Fruit fly (Drosophila melanogaster) whole organism, embryonic: ENCODE measurements around the gene Upf2.
A peak's percentile ranks its signal among the peaks of the same experiment; 100 is the strongest.

ENCODE experiments used
- Abd-B ChIP-seq: fragments of 200-800 bp; sonication (Bioruptor generic); optimal IDR thresholded peaks from 2 replicates; lab custom pipeline; 2018; ENCODE audit warnings: missing biosample characterization, mild to moderate bottlenecking, missing genetic modification characterization, moderate library complexity
- Ada2b ChIP-seq: fragments of 200-800 bp; sonication (Bioruptor generic); IDR thresholded peaks from 2 replicates; pipeline ENCODE4 v1.3.6; 2022; ENCODE audit warnings: missing biosample characterization, missing genetic modification characterization
- Adf1 ChIP-seq: fragments of 200-800 bp; sonication (Bioruptor generic); IDR thresholded peaks from 2 replicates; pipeline ENCODE4 v1.3.6; 2022; ENCODE audit warnings: missing biosample characterization, missing genetic modification characterization
- BEAF-32 ChIP-seq: fragments of 200-800 bp; sonication (Bioruptor generic); optimal IDR thresholded peaks from 3 replicates; lab custom pipeline; 2017; ENCODE audit warnings: missing biosample characterization, missing genetic modification characterization, mild to moderate bottlenecking, moderate library complexity, missing genetic modification reagents
- CG10267 ChIP-seq: fragments of 200-800 bp; sonication (Bioruptor generic); optimal IDR thresholded peaks from 2 replicates; lab custom pipeline; 2018; ENCODE audit warnings: missing biosample characterization, mild to moderate bottlenecking, missing genetic modification characterization, moderate library complexity
- CG10565 ChIP-seq: fragments of 200-800 bp; sonication (Bioruptor generic); optimal IDR thresholded peaks from 3 replicates; lab custom pipeline; 2016; ENCODE audit warnings: missing biosample characterization, mild to moderate bottlenecking, missing genetic modification characterization
- CG13287 ChIP-seq: fragments of 200-800 bp; sonication (Bioruptor generic); IDR thresholded peaks from 2 replicates; pipeline ENCODE4 v1.3.6; 2022; ENCODE audit warnings: missing biosample characterization, missing genetic modification characterization; ENCODE audit not compliant: partially characterized antibody
- CG14710 ChIP-seq: fragments of 200-800 bp; sonication (Bioruptor generic); optimal IDR thresholded peaks from 3 replicates; lab custom pipeline; 2019; ENCODE audit warnings: missing biosample characterization, mild to moderate bottlenecking, missing genetic modification characterization, moderate library complexity
- CG15073 ChIP-seq: fragments of 200-800 bp; sonication (Bioruptor generic); optimal IDR thresholded peaks from 2 replicates; lab custom pipeline; 2016; ENCODE audit warnings: missing biosample characterization, missing genetic modification characterization
- CG15514 ChIP-seq: fragments of 200-800 bp; sonication (Bioruptor generic); optimal IDR thresholded peaks from 3 replicates; lab custom pipeline; 2017; ENCODE audit warnings: missing biosample characterization, missing genetic modification characterization, mild to moderate bottlenecking, moderate library complexity, missing genetic modification reagents
- CG17385 ChIP-seq: fragments of 200-800 bp; sonication (Bioruptor generic); optimal IDR thresholded peaks from 3 replicates; lab custom pipeline; 2018; ENCODE audit warnings: missing biosample characterization, mild to moderate bottlenecking, missing genetic modification characterization
- CG2129 ChIP-seq: fragments of 200-800 bp; sonication (Bioruptor generic); IDR thresholded peaks from 2 replicates; pipeline ENCODE4 v1.3.6; 2022; ENCODE audit warnings: missing biosample characterization, missing genetic modification characterization; ENCODE audit not compliant: partially characterized antibody
- CG3163 ChIP-seq: fragments of 200-800 bp; sonication (Bioruptor generic); optimal IDR thresholded peaks from 3 replicates; lab custom pipeline; 2016; ENCODE audit warnings: missing biosample characterization, missing genetic modification characterization
- CG32772 ChIP-seq: fragments of 200-800 bp; sonication (Bioruptor generic); IDR thresholded peaks from 2 replicates; pipeline ENCODE4 v1.3.6; 2022; ENCODE audit warnings: missing biosample characterization, missing genetic modification characterization
- CG33557 ChIP-seq: fragments of 200-800 bp; sonication (Bioruptor generic); optimal IDR thresholded peaks from 2 replicates; lab custom pipeline; 2019; ENCODE audit warnings: missing biosample characterization, mild to moderate bottlenecking, missing genetic modification characterization, moderate library complexity
- CG42726 ChIP-seq: fragments of 200-800 bp; sonication (Bioruptor generic); IDR thresholded peaks from 2 replicates; pipeline ENCODE4 v1.3.6; 2022; ENCODE audit warnings: missing biosample characterization, missing genetic modification characterization; ENCODE audit not compliant: partially characterized antibody
- CG4282 ChIP-seq: fragments of 200-800 bp; sonication (Bioruptor generic); optimal IDR thresholded peaks from 2 replicates; lab custom pipeline; 2016; ENCODE audit warnings: missing biosample characterization, missing genetic modification characterization
- CG4730 ChIP-seq: fragments of 200-800 bp; sonication (Bioruptor generic); IDR thresholded peaks from 2 replicates; pipeline ENCODE4 v1.3.6; 2022; ENCODE audit warnings: missing biosample characterization, missing genetic modification characterization
- CG6654 ChIP-seq: fragments of 200-800 bp; sonication (Bioruptor generic); optimal IDR thresholded peaks from 2 replicates; lab custom pipeline; 2017; ENCODE audit warnings: missing biosample characterization, mild to moderate bottlenecking, missing genetic modification characterization
- CG7556 ChIP-seq: fragments of 200-800 bp; sonication (Bioruptor generic); optimal IDR thresholded peaks from 2 replicates; lab custom pipeline; 2017; ENCODE audit warnings: missing biosample characterization, mild to moderate bottlenecking, missing genetic modification characterization
- CG7963 ChIP-seq: fragments of 200-800 bp; sonication (Bioruptor generic); IDR thresholded peaks from 3 replicates; pipeline ENCODE4 v1.3.6; 2022; ENCODE audit warnings: missing biosample characterization, missing genetic modification characterization; ENCODE audit not compliant: partially characterized antibody
- CoRest ChIP-seq: fragments of 200-800 bp; sonication (Bioruptor generic); optimal IDR thresholded peaks from 3 replicates; lab custom pipeline; 2018; ENCODE audit warnings: missing biosample characterization, mild to moderate bottlenecking, missing genetic modification characterization, moderate library complexity
- D19B ChIP-seq: fragments of 200-800 bp; sonication (Bioruptor generic); optimal IDR thresholded peaks from 2 replicates; lab custom pipeline; 2017; ENCODE audit warnings: missing biosample characterization, mild to moderate bottlenecking, missing genetic modification characterization
- Dek ChIP-seq: fragments of 200-800 bp; sonication (Bioruptor generic); optimal IDR thresholded peaks from 3 replicates; lab custom pipeline; 2019; ENCODE audit warnings: missing biosample characterization, mild to moderate bottlenecking, missing genetic modification characterization, moderate library complexity
- Dll ChIP-seq: fragments of 200-800 bp; sonication (Bioruptor generic); IDR thresholded peaks from 4 replicates; pipeline ENCODE4 v1.3.6; 2022; ENCODE audit warnings: missing biosample characterization, missing genetic modification characterization; ENCODE audit not compliant: partially characterized antibody
- Dp ChIP-seq: fragments of 200-800 bp; sonication (Bioruptor generic); optimal IDR thresholded peaks from 2 replicates; lab custom pipeline; 2018; ENCODE audit warnings: missing biosample characterization, mild to moderate bottlenecking, missing genetic modification characterization, moderate library complexity
- Ets65A ChIP-seq: fragments of 200-800 bp; sonication (Bioruptor generic); peaks from one replicate; lab custom pipeline; 2016; ENCODE audit warnings: missing biosample characterization, missing genetic modification characterization
- Ets97D ChIP-seq: fragments of 200-800 bp; sonication (Bioruptor generic); optimal IDR thresholded peaks from 3 replicates; lab custom pipeline; 2016; ENCODE audit warnings: missing biosample characterization, missing genetic modification characterization
- HLHmδ ChIP-seq: fragments of 200-800 bp; sonication (Bioruptor generic); optimal IDR thresholded peaks from 2 replicates; lab custom pipeline; 2018; ENCODE audit warnings: missing biosample characterization, mild to moderate bottlenecking, missing genetic modification characterization, moderate library complexity
- Hr3 ChIP-seq: fragments of 200-800 bp; sonication (Bioruptor generic); optimal IDR thresholded peaks from 3 replicates; lab custom pipeline; 2016; ENCODE audit warnings: missing biosample characterization, missing genetic modification characterization
- Kr ChIP-seq: fragments of 200-800 bp; sonication (Bioruptor generic); optimal IDR thresholded peaks from 2 replicates; lab custom pipeline; 2017; ENCODE audit warnings: missing biosample characterization, mild to moderate bottlenecking, missing genetic modification characterization
- MBD-R2 ChIP-seq: fragments of 200-800 bp; sonication (Bioruptor generic); IDR thresholded peaks from 2 replicates; pipeline ENCODE4 v1.3.6; 2022; ENCODE audit warnings: missing biosample characterization, missing genetic modification characterization
- Med ChIP-seq: fragments of 200-800 bp; sonication (Bioruptor generic); peaks from one replicate; lab custom pipeline; 2016; ENCODE audit warnings: missing biosample characterization, missing genetic modification characterization, mild to moderate bottlenecking, inconsistent platforms, moderate library complexity
- Myb ChIP-seq: fragments of 200-800 bp; sonication (Bioruptor generic); optimal IDR thresholded peaks from 2 replicates; lab custom pipeline; 2016; ENCODE audit warnings: missing biosample characterization, missing genetic modification characterization
- Opbp ChIP-seq: fragments of 200-800 bp; sonication (Bioruptor generic); IDR thresholded peaks from 3 replicates; pipeline ENCODE4 v1.3.6; 2022; ENCODE audit warnings: missing biosample characterization, missing genetic modification characterization; ENCODE audit not compliant: partially characterized antibody
- Sox102F ChIP-seq: fragments of 200-800 bp; sonication (Bioruptor generic); optimal IDR thresholded peaks from 2 replicates; lab custom pipeline; 2018; ENCODE audit warnings: missing biosample characterization, mild to moderate bottlenecking, missing genetic modification characterization, moderate library complexity
- cas ChIP-seq: fragments of 200-800 bp; sonication (Bioruptor generic); IDR thresholded peaks from 2 replicates; pipeline ENCODE4 v1.3.6; 2022; ENCODE audit warnings: missing biosample characterization, missing genetic modification characterization
- crp ChIP-seq, 2 experiments: fragments of 200-800 bp; sonication (Bioruptor generic); optimal IDR thresholded peaks; 2 replicates in 1 of 2; 3 replicates in 1 of 2; lab custom pipeline; 2017; ENCODE audit warnings: missing biosample characterization in 2 of 2, missing genetic modification characterization in 2 of 2, mild to moderate bottlenecking in 1 of 2, moderate library complexity in 1 of 2
- dati ChIP-seq: fragments of 200-800 bp; sonication (Bioruptor generic); IDR thresholded peaks from 2 replicates; pipeline ENCODE4 v1.3.6; 2022; ENCODE audit warnings: missing biosample characterization, missing genetic modification characterization
- dpn ChIP-seq, 2 experiments: fragments of 200-800 bp; sonication (Bioruptor generic); optimal IDR thresholded peaks; 3 replicates each; lab custom pipeline; 2016; ENCODE audit warnings: missing biosample characterization in 2 of 2, missing genetic modification characterization in 2 of 2
- ems ChIP-seq: fragments of 200-800 bp; sonication (Bioruptor generic); optimal IDR thresholded peaks from 3 replicates; lab custom pipeline; 2016; ENCODE audit warnings: missing biosample characterization, missing genetic modification characterization
- exex ChIP-seq: fragments of 200-800 bp; sonication (Bioruptor generic); optimal IDR thresholded peaks from 4 replicates; lab custom pipeline; 2018; ENCODE audit warnings: missing biosample characterization, mild to moderate bottlenecking, missing genetic modification characterization, moderate library complexity
- gt ChIP-seq: fragments of 200-800 bp; sonication (Bioruptor generic); IDR thresholded peaks from 2 replicates; pipeline ENCODE4 v1.3.6; 2022; ENCODE audit warnings: missing biosample characterization, missing genetic modification characterization
- hbn ChIP-seq: fragments of 200-800 bp; sonication (Bioruptor generic); IDR thresholded peaks from 2 replicates; pipeline ENCODE4 v1.3.6; 2022; ENCODE audit warnings: missing biosample characterization, missing genetic modification characterization; ENCODE audit not compliant: partially characterized antibody
- lola ChIP-seq, 3 experiments: fragments of >200 bp in 2 of 3; fragments of 200-800 bp in 1 of 3; sonication (Bioruptor generic) in 1 of 3; optimal IDR thresholded peaks; 2 replicates each; lab custom pipeline; 2017 to 2019; ENCODE audit warnings: missing biosample characterization in 3 of 3, missing genetic modification characterization in 3 of 3, mild to moderate bottlenecking in 1 of 3, moderate library complexity in 1 of 3
- pb ChIP-seq: fragments of 200-800 bp; sonication (Bioruptor generic); optimal IDR thresholded peaks from 3 replicates; lab custom pipeline; 2016; ENCODE audit warnings: missing biosample characterization, missing genetic modification characterization
- pzg ChIP-seq: fragments of 200-800 bp; sonication (Bioruptor generic); optimal IDR thresholded peaks from 3 replicates; lab custom pipeline; 2018; ENCODE audit warnings: missing biosample characterization, mild to moderate bottlenecking, missing genetic modification characterization, moderate library complexity
- rib ChIP-seq: fragments of 200-800 bp; sonication (Bioruptor generic); IDR thresholded peaks from 2 replicates; pipeline ENCODE4 v1.3.6; 2022; ENCODE audit warnings: missing biosample characterization, missing genetic modification characterization
- ssp ChIP-seq: fragments of 200-800 bp; sonication (Bioruptor generic); IDR thresholded peaks from 2 replicates; pipeline ENCODE4 v1.3.6; 2022; ENCODE audit warnings: missing biosample characterization, missing genetic modification characterization
- unpg ChIP-seq: fragments of 200-800 bp; sonication (Bioruptor generic); optimal IDR thresholded peaks from 3 replicates; lab custom pipeline; 2018; ENCODE audit warnings: missing biosample characterization, mild to moderate bottlenecking, missing genetic modification characterization, moderate library complexity

The Upf2 gene

dm6 chrX:8120939-8121338 is 45.7 kb upstream of the Upf2 start, which contains the start of gene CG2260 (continued):
- peak; percentile 95 for TF ChIP-seq CG17385
- TF ChIP-seq CG2129 (GFP tag; lab: Robert Waterston, UW), result no peak
- TF ChIP-seq CG6654, result no peak
- no peak for TF ChIP-seq pb
- TF ChIP-seq Myb, result peak; percentile 19
- peak; percentile 41 for TF ChIP-seq Med (GFP tag; lab: Kevin White, UChicago)
- TF ChIP-seq CG4730 (GFP tag; lab: Robert Waterston, UW), result no peak
- TF ChIP-seq Dek, result no peak
- no peak for TF ChIP-seq Kr
- TF ChIP-seq hbn, result peak; percentile 20; the same call in 1 of the 2 replicates
- no peak for TF ChIP-seq CG7556 (GFP tag; lab: Kevin White, UChicago)
- no peak for TF ChIP-seq CG42726
- TF ChIP-seq CG4282 (GFP tag; lab: Kevin White, UChicago), result no peak
- TF ChIP-seq Opbp, result peak; percentile 11; the same call in 1 of the 3 replicates
- TF ChIP-seq ems (GFP tag; lab: Kevin White, UChicago), result no peak
- TF ChIP-seq CG10267 (tag; lab: Kevin White, UChicago), result peak; percentile 13
- no peak for TF ChIP-seq HLHmδ (GFP tag; lab: Kevin White, UChicago)
- TF ChIP-seq D19B (GFP tag; lab: Kevin White, UChicago), result no peak
- no peak for TF ChIP-seq Ets97D (GFP tag; lab: Kevin White, UChicago)
- TF ChIP-seq CG10565, result no peak
- TF ChIP-seq Adf1 (GFP tag; lab: Robert Waterston, UW), result no peak
- peak; percentile 75 for TF ChIP-seq CG15514
- peak; percentile 41 to 91 for TF ChIP-seq crp (GFP tag; optimal IDR thresholded peaks at IDR 0.05; lab: Kevin White, UChicago)
- no peak for TF ChIP-seq Ets65A (GFP tag; lab: Kevin White, UChicago)
- no peak for TF ChIP-seq CG15073
- no peak for TF ChIP-seq ssp (GFP tag; lab: Robert Waterston, UW)
- TF ChIP-seq CG7963 (GFP tag; lab: Robert Waterston, UW), result no peak
- no peak for TF ChIP-seq Abd-B
- peak; percentile 77 for TF ChIP-seq MBD-R2 (GFP tag; lab: Robert Waterston, UW)
- TF ChIP-seq rib (GFP tag; lab: Robert Waterston, UW), result no peak
- peak; percentile 27; the same call in 1 of the 2 replicates for TF ChIP-seq CG13287 (GFP tag; lab: Robert Waterston, UW)
- no peak for TF ChIP-seq cas (GFP tag; lab: Robert Waterston, UW)
- no peak for TF ChIP-seq exex
- no peak for TF ChIP-seq CoRest (tag; lab: Kevin White, UChicago)
- no peak for TF ChIP-seq CG32772 (GFP tag; lab: Robert Waterston, UW)
- 0 out of 4 replicates have a peak, but pooled peaks have one; percentile 20 for TF ChIP-seq Dll
- TF ChIP-seq gt (GFP tag; lab: Robert Waterston, UW), result no peak
- TF ChIP-seq pzg (GFP tag; lab: Kevin White, UChicago), result peak; percentile 70
- TF ChIP-seq lola (GFP tag; optimal IDR thresholded peaks at IDR 0.05; lab: Kevin White, UChicago), result no peak
- no peak for TF ChIP-seq Ada2b (GFP tag; lab: Robert Waterston, UW)
- no peak for TF ChIP-seq CG33557 (GFP tag; lab: Kevin White, UChicago)
- TF ChIP-seq dpn (GFP tag; optimal IDR thresholded peaks at IDR 0.05; lab: Kevin White, UChicago), result no peak
- TF ChIP-seq BEAF-32 (GFP tag; lab: Kevin White, UChicago), result peak; percentile 43
- peak; percentile 92 for TF ChIP-seq Dp (GFP tag; lab: Kevin White, UChicago)
- no peak for TF ChIP-seq Sox102F (GFP tag; lab: Kevin White, UChicago)
- peak; percentile 18 for TF ChIP-seq CG14710 (tag; lab: Kevin White, UChicago)
- TF ChIP-seq dati (GFP tag; lab: Robert Waterston, UW), result no peak
- TF ChIP-seq Hr3 (GFP tag; lab: Kevin White, UChicago), result no peak
- TF ChIP-seq CG3163 (GFP tag; lab: Kevin White, UChicago), result no peak
- no peak for TF ChIP-seq unpg (GFP tag; lab: Kevin White, UChicago)
